Worm (Caenorhabditis elegans) whole organism, young adult: Measurements from ENCODE around the gene Y113G7B.15.

Experiments used
- B0019.2 ChIP-seq: fragments of 200-800 bp; sonication (Bioruptor generic); conservative IDR thresholded peaks from 2 replicates; pipeline ENCODE4 v1.3.6; 2022; ENCODE audit warnings: missing genetic modification reagents, missing genetic modification characterization, missing compliant biosample characterization
- akir-1 ChIP-seq: fragments of 200-800 bp; sonication (Bioruptor generic); optimal IDR thresholded peaks from 2 replicates; lab custom pipeline; 2018; ENCODE audit warnings: mild to moderate bottlenecking, missing genetic modification characterization, moderate library complexity, missing compliant biosample characterization
- cebp-1 ChIP-seq, 2 experiments: fragments of 200-800 bp in 1 of 2; sonication (Bioruptor generic) in 1 of 2; sonication (generic microtip) in 1 of 2; IDR thresholded peaks in 1 of 2; optimal IDR thresholded peaks in 1 of 2; 2 replicates each; pipeline versions ENCODE4 v1.3.6 to Lab custom; 2017 to 2022; ENCODE audit warnings: missing compliant biosample characterization in 2 of 2, missing genetic modification characterization in 2 of 2, mild to moderate bottlenecking in 1 of 2, missing genetic modification reagents in 1 of 2, moderate library complexity in 1 of 2
- hmg-20 ChIP-seq: fragments of 200-800 bp; sonication (Bioruptor generic); IDR thresholded peaks from 2 replicates; pipeline ENCODE4 v1.3.6; 2022; ENCODE audit warnings: missing genetic modification reagents, missing genetic modification characterization, missing compliant biosample characterization
- hrde-1 ChIP-seq: sonication (generic microtip); optimal IDR thresholded peaks from 2 replicates; lab custom pipeline; 2016; ENCODE audit warnings: missing genetic modification characterization, mild to moderate bottlenecking, missing compliant biosample characterization, moderate library complexity, missing genotype, missing genetic modification reagents, borderline replicate concordance
- mcd-1 ChIP-seq: fragments of 200-800 bp; sonication (Bioruptor generic); IDR thresholded peaks from 2 replicates; pipeline ENCODE4 v1.3.6; 2022; ENCODE audit warnings: missing genetic modification reagents, missing genetic modification characterization, missing compliant biosample characterization
- pha-4 ChIP-seq: fragments of 150-350 bp; sonication (generic microtip); optimal IDR thresholded peaks from 2 replicates; lab custom pipeline; 2014; ENCODE audit warnings: missing biosample characterization, missing genetic modification reagents, missing genetic modification characterization
- somi-1 ChIP-seq: fragments of 200-800 bp; sonication (Bioruptor generic); optimal IDR thresholded peaks from 2 replicates; lab custom pipeline; 2018; ENCODE audit warnings: mild to moderate bottlenecking, missing genetic modification characterization, missing compliant biosample characterization
- unc-130 ChIP-seq: sonication (generic microtip); optimal IDR thresholded peaks from 2 replicates; lab custom pipeline; 2016; ENCODE audit warnings: missing genetic modification reagents, missing genetic modification characterization, missing compliant biosample characterization

ce11 chrV:20225312-20225711 is 8.3 kb downstream of the Y113G7B.15 start:
- TF ChIP-seq pha-4 (tag; lab: Kevin White, UChicago) (no peak), somi-1 (GFP tag; lab: Kevin White, UChicago) (no peak), unc-130 (GFP tag; lab: Kevin White, UChicago) (no peak), hrde-1 (tag; lab: Kevin White, UChicago) (no peak), akir-1 (no peak), B0019.2 (GFP tag; lab: Robert Waterston, UW) (no peak), mcd-1 (GFP tag; lab: Robert Waterston, UW) (no peak), hmg-20 (GFP tag; lab: Robert Waterston, UW) (no peak), cebp-1 (GFP tag; IDR thresholded peaks at IDR 0.05; lab: Robert Waterston, UW) (no peak), cebp-1 (tag; optimal IDR thresholded peaks at IDR 0.05; lab: Kevin White, UChicago) (peak; percentile 50)
